Worm (Caenorhabditis elegans) whole organism, young adult: ENCODE measurements around the gene F17C8.3.

ENCODE experiments used
- D2030.7 ChIP-seq: fragments of 200-800 bp; sonication (Bioruptor generic); IDR thresholded peaks from 2 replicates; pipeline ENCODE4 v1.3.6; 2022; ENCODE audit warnings: missing genetic modification reagents, missing genetic modification characterization, missing compliant biosample characterization
- F37B4.10 ChIP-seq: fragments of 200-800 bp; sonication (Bioruptor generic); IDR thresholded peaks from 2 replicates; pipeline ENCODE4 v1.3.6; 2022; ENCODE audit warnings: missing genetic modification characterization, missing compliant biosample characterization
- F55B11.4 ChIP-seq: sonication (generic microtip); optimal IDR thresholded peaks from 2 replicates; lab custom pipeline; 2016; ENCODE audit warnings: missing compliant biosample characterization, missing genetic modification characterization, borderline replicate concordance; ENCODE audit not compliant: insufficient read depth
- F57C9.4 ChIP-seq: sonication (generic microtip); optimal IDR thresholded peaks from 2 replicates; lab custom pipeline; 2017; ENCODE audit warnings: mild to moderate bottlenecking, missing genetic modification characterization, missing compliant biosample characterization
- K11D2.4 ChIP-seq: fragments of 200-800 bp; sonication (Bioruptor generic); IDR thresholded peaks from 2 replicates; pipeline ENCODE4 v1.3.6; 2022; ENCODE audit warnings: missing genetic modification reagents, missing genetic modification characterization, missing compliant biosample characterization
- T07F8.4 ChIP-seq: sonication (generic microtip); optimal IDR thresholded peaks from 2 replicates; lab custom pipeline; 2016; ENCODE audit warnings: mild to moderate bottlenecking, missing genetic modification characterization, moderate library complexity, missing compliant biosample characterization
- Y53F4B.3 ChIP-seq: fragments of 200-800 bp; sonication (Bioruptor generic); IDR thresholded peaks from 2 replicates; pipeline ENCODE4 v1.3.6; 2022; ENCODE audit warnings: missing genetic modification reagents, missing genetic modification characterization, missing compliant biosample characterization
- Y56A3A.18 ChIP-seq: fragments of 200-800 bp; sonication (Bioruptor generic); IDR thresholded peaks from 2 replicates; pipeline ENCODE4 v1.3.6; 2022; ENCODE audit warnings: missing genetic modification reagents, missing genetic modification characterization, missing compliant biosample characterization
- Y95B8A.8 ChIP-seq: fragments of 200-800 bp; sonication (Bioruptor generic); IDR thresholded peaks from 2 replicates; pipeline ENCODE4 v1.3.6; 2022; ENCODE audit warnings: missing genetic modification reagents, missing genetic modification characterization, missing compliant biosample characterization
- ZK185.1 ChIP-seq: sonication (generic microtip); optimal IDR thresholded peaks from 2 replicates; lab custom pipeline; 2016; ENCODE audit warnings: mild to moderate bottlenecking, missing genetic modification characterization, missing compliant biosample characterization; ENCODE audit not compliant: poor library complexity, severe bottlenecking
- ama-1 ChIP-seq, 3 experiments: fragments of 150-350 bp in 1 of 3; sonication (generic microtip) in 2 of 3; optimal IDR thresholded peaks; 2 replicates each; lab custom pipeline; 2014 to 2018; ENCODE audit warnings: missing biosample characterization in 2 of 3, missing genetic modification characterization in 2 of 3, missing genetic modification reagents in 2 of 3
- attf-3 ChIP-seq: fragments of 200-800 bp; sonication (Bioruptor generic); conservative IDR thresholded peaks from 2 replicates; pipeline ENCODE4 v1.3.6; 2022; ENCODE audit warnings: missing genetic modification reagents, missing genetic modification characterization, missing compliant biosample characterization
- attf-5 ChIP-seq: fragments of 200-800 bp; sonication (Bioruptor generic); optimal IDR thresholded peaks from 2 replicates; lab custom pipeline; 2018; ENCODE audit warnings: mild to moderate bottlenecking, missing genetic modification characterization, missing compliant biosample characterization
- attf-6 ChIP-seq: fragments of 200-800 bp; sonication (Bioruptor generic); IDR thresholded peaks from 2 replicates; pipeline ENCODE4 v1.3.6; 2022; ENCODE audit warnings: missing genetic modification reagents, missing genetic modification characterization, missing compliant biosample characterization
- bed-1 ChIP-seq: fragments of 200-800 bp; sonication (Bioruptor generic); IDR thresholded peaks from 2 replicates; pipeline ENCODE4 v1.3.6; 2022; ENCODE audit warnings: missing genetic modification reagents, missing genetic modification characterization, missing compliant biosample characterization
- ccch-3 ChIP-seq: fragments of 200-800 bp; sonication (Bioruptor generic); optimal IDR thresholded peaks from 2 replicates; lab custom pipeline; 2018; ENCODE audit warnings: mild to moderate bottlenecking, missing genetic modification characterization, missing compliant biosample characterization
- cebp-1 ChIP-seq, 2 experiments: fragments of 200-800 bp in 1 of 2; sonication (Bioruptor generic) in 1 of 2; sonication (generic microtip) in 1 of 2; IDR thresholded peaks in 1 of 2; optimal IDR thresholded peaks in 1 of 2; 2 replicates each; pipeline versions ENCODE4 v1.3.6 to Lab custom; 2017 to 2022; ENCODE audit warnings: missing compliant biosample characterization in 2 of 2, missing genetic modification characterization in 2 of 2, mild to moderate bottlenecking in 1 of 2, missing genetic modification reagents in 1 of 2, moderate library complexity in 1 of 2
- ceh-27 ChIP-seq: fragments of 200-800 bp; sonication (Bioruptor generic); optimal IDR thresholded peaks from 2 replicates; lab custom pipeline; 2018; ENCODE audit warnings: mild to moderate bottlenecking, missing genetic modification characterization, moderate library complexity, missing compliant biosample characterization
- ceh-79 ChIP-seq: sonication (generic microtip); optimal IDR thresholded peaks from 2 replicates; lab custom pipeline; 2017; ENCODE audit warnings: mild to moderate bottlenecking, missing genetic modification characterization, missing compliant biosample characterization
- egl-44 ChIP-seq: fragments of 200-800 bp; sonication (Bioruptor generic); IDR thresholded peaks from 2 replicates; pipeline ENCODE4 v1.3.6; 2022; ENCODE audit warnings: missing genetic modification reagents, missing genetic modification characterization, missing compliant biosample characterization
- ekl-4 ChIP-seq: fragments of 200-800 bp; sonication (Bioruptor generic); IDR thresholded peaks from 2 replicates; pipeline ENCODE4 v1.3.6; 2022; ENCODE audit warnings: missing genetic modification reagents, missing genetic modification characterization, missing compliant biosample characterization
- gei-17 ChIP-seq: fragments of 200-800 bp; sonication (Bioruptor generic); optimal IDR thresholded peaks from 2 replicates; lab custom pipeline; 2018; ENCODE audit warnings: mild to moderate bottlenecking, missing genetic modification characterization, missing compliant biosample characterization
- hlh-12 ChIP-seq: sonication (generic microtip); optimal IDR thresholded peaks from 2 replicates; lab custom pipeline; 2016; ENCODE audit warnings: missing genetic modification characterization, missing compliant biosample characterization
- hlh-26 ChIP-seq: fragments of 200-800 bp; sonication (Bioruptor generic); conservative IDR thresholded peaks from 2 replicates; pipeline ENCODE4 v1.3.6; 2022; ENCODE audit warnings: missing genetic modification reagents, missing genetic modification characterization, missing compliant biosample characterization
- hmg-1.2 ChIP-seq: fragments of 200-800 bp; sonication (Bioruptor generic); IDR thresholded peaks from 2 replicates; pipeline ENCODE4 v1.3.6; 2022; ENCODE audit warnings: missing genetic modification reagents, missing genetic modification characterization, missing compliant biosample characterization
- hmg-20 ChIP-seq: fragments of 200-800 bp; sonication (Bioruptor generic); IDR thresholded peaks from 2 replicates; pipeline ENCODE4 v1.3.6; 2022; ENCODE audit warnings: missing genetic modification reagents, missing genetic modification characterization, missing compliant biosample characterization
- hrde-1 ChIP-seq: sonication (generic microtip); optimal IDR thresholded peaks from 2 replicates; lab custom pipeline; 2016; ENCODE audit warnings: missing genetic modification characterization, mild to moderate bottlenecking, missing compliant biosample characterization, moderate library complexity, missing genotype, missing genetic modification reagents, borderline replicate concordance
- lag-1 ChIP-seq: fragments of 200-800 bp; sonication (Bioruptor generic); IDR thresholded peaks from 2 replicates; pipeline ENCODE4 v1.3.6; 2022; ENCODE audit warnings: missing genetic modification reagents, missing genetic modification characterization, missing compliant biosample characterization
- let-607 ChIP-seq, 2 experiments: fragments of 200-800 bp in 1 of 2; sonication (Bioruptor generic) in 1 of 2; sonication (generic microtip) in 1 of 2; optimal IDR thresholded peaks; 2 replicates each; lab custom pipeline; 2016 to 2018; ENCODE audit warnings: mild to moderate bottlenecking in 2 of 2, missing compliant biosample characterization in 2 of 2, missing genetic modification characterization in 2 of 2, moderate library complexity in 2 of 2, missing genotype in 1 of 2
- lin-35 ChIP-seq, 3 experiments: fragments of 150-350 bp in 2 of 3; sonication (generic microtip) in 1 of 3; optimal IDR thresholded peaks; 2 replicates each; lab custom pipeline; 2014 to 2018; ENCODE audit warnings: missing biosample characterization in 3 of 3, missing genetic modification characterization in 3 of 3, missing genetic modification reagents in 3 of 3
- lir-1 ChIP-seq: fragments of 200-800 bp; sonication (Bioruptor generic); conservative IDR thresholded peaks from 2 replicates; pipeline ENCODE4 v1.3.6; 2022; ENCODE audit warnings: missing genetic modification reagents, missing genetic modification characterization, missing compliant biosample characterization
- lsl-1 ChIP-seq: fragments of 200-800 bp; sonication (Bioruptor generic); optimal IDR thresholded peaks from 2 replicates; lab custom pipeline; 2018; ENCODE audit warnings: mild to moderate bottlenecking, missing genetic modification characterization, moderate library complexity, missing compliant biosample characterization
- madf-3 ChIP-seq: fragments of 200-800 bp; sonication (Bioruptor generic); IDR thresholded peaks from 2 replicates; pipeline ENCODE4 v1.3.6; 2022; ENCODE audit warnings: missing genetic modification reagents, missing genetic modification characterization, missing compliant biosample characterization
- nhr-179 ChIP-seq: sonication (generic microtip); optimal IDR thresholded peaks from 2 replicates; lab custom pipeline; 2016; ENCODE audit warnings: mild to moderate bottlenecking, missing genetic modification characterization, missing compliant biosample characterization
- nhr-27 ChIP-seq: fragments of 200-800 bp; sonication (Bioruptor generic); optimal IDR thresholded peaks from 2 replicates; lab custom pipeline; 2018; ENCODE audit warnings: mild to moderate bottlenecking, missing genetic modification characterization, moderate library complexity, missing compliant biosample characterization
- nhr-80 ChIP-seq: sonication (generic microtip); optimal IDR thresholded peaks from 2 replicates; lab custom pipeline; 2016; ENCODE audit warnings: missing genetic modification characterization, missing compliant biosample characterization
- rcor-1 ChIP-seq: fragments of 200-800 bp; sonication (Bioruptor generic); IDR thresholded peaks from 2 replicates; pipeline ENCODE4 v1.3.6; 2022; ENCODE audit warnings: missing genetic modification reagents, missing genetic modification characterization, missing compliant biosample characterization
- rec-8 ChIP-seq, 2 experiments: sonication (generic microtip); optimal IDR thresholded peaks; 2 replicates each; lab custom pipeline; 2016; ENCODE audit warnings: mild to moderate bottlenecking in 2 of 2, missing genetic modification characterization in 2 of 2, missing genetic modification reagents in 2 of 2, missing genotype in 2 of 2, missing biosample characterization in 1 of 2, missing compliant biosample characterization in 1 of 2, moderate library complexity in 1 of 2
- repo-1 ChIP-seq: sonication (generic microtip); optimal IDR thresholded peaks from 2 replicates; lab custom pipeline; 2017; ENCODE audit warnings: mild to moderate bottlenecking, missing genetic modification characterization, missing compliant biosample characterization
- sea-2 ChIP-seq: fragments of 200-800 bp; sonication (Bioruptor generic); IDR thresholded peaks from 2 replicates; pipeline ENCODE4 v1.3.6; 2022; ENCODE audit warnings: missing genetic modification characterization, missing compliant biosample characterization
- snpc-4 ChIP-seq, 5 experiments: fragments of 150-350 bp in 1 of 5; sonication (generic microtip) in 4 of 5; optimal IDR thresholded peaks; 2 replicates each; lab custom pipeline; 2014 to 2018; ENCODE audit warnings: missing genetic modification characterization in 5 of 5, missing biosample characterization in 3 of 5, antibody characterized with exemption in 2 of 5, mild to moderate bottlenecking in 2 of 5, missing compliant biosample characterization in 2 of 5, missing genotype in 2 of 5, moderate library complexity in 2 of 5, missing genetic modification reagents in 1 of 5
- somi-1 ChIP-seq: fragments of 200-800 bp; sonication (Bioruptor generic); optimal IDR thresholded peaks from 2 replicates; lab custom pipeline; 2018; ENCODE audit warnings: mild to moderate bottlenecking, missing genetic modification characterization, missing compliant biosample characterization
- xnd-1 ChIP-seq: sonication (generic microtip); optimal IDR thresholded peaks from 2 replicates; lab custom pipeline; 2016; ENCODE audit warnings: missing genotype, missing genetic modification reagents, missing genetic modification characterization, missing compliant biosample characterization
- ztf-26 ChIP-seq: sonication (generic microtip); optimal IDR thresholded peaks from 2 replicates; lab custom pipeline; 2017; ENCODE audit warnings: missing genetic modification characterization, missing compliant biosample characterization
- ztf-28 ChIP-seq: fragments of 200-800 bp; sonication (Bioruptor generic); IDR thresholded peaks from 2 replicates; pipeline ENCODE4 v1.3.6; 2022; ENCODE audit warnings: missing genetic modification reagents, missing genetic modification characterization, missing compliant biosample characterization

F17C8.3 gene

ce11 chrIII:4756983-4757382 is 25.2 kb downstream of the F17C8.3 start, which contains the start of gene fbxl-2 (continued):
- TF ChIP-seq attf-3 (peak; percentile 80), F55B11.4 (tag; lab: Kevin White, UChicago) (no peak), let-607 (tag; optimal IDR thresholded peaks at IDR 0.05; lab: Kevin White, UChicago) (peak; percentile 54 to 83), ZK185.1 (tag; lab: Kevin White, UChicago) (peak; percentile 92), repo-1 (tag; lab: Kevin White, UChicago) (peak; percentile 91), hlh-26 (GFP tag; lab: Robert Waterston, UW) (no peak), madf-3 (GFP tag; lab: Robert Waterston, UW) (peak; percentile 95), egl-44 (GFP tag; lab: Robert Waterston, UW) (peak; percentile 78), ama-1 (optimal IDR thresholded peaks at IDR 0.05; lab: Kevin White, UChicago) (no peak), ama-1 (GFP tag; optimal IDR thresholded peaks at IDR 0.05; lab: Kevin White, UChicago) (peak in 1 of 2 experiments; percentile 54), lin-35 (GFP tag; optimal IDR thresholded peaks at IDR 0.05; lab: Kevin White, UChicago) (peak; percentile 91 to 99 (median 92)), ztf-26 (peak; percentile 78), ztf-28 (GFP tag; lab: Robert Waterston, UW) (peak; percentile 87; the same call in 1 of the 2 replicates), xnd-1 (tag; lab: Kevin White, UChicago) (peak; percentile 79), somi-1 (peak; percentile 70), rec-8 (tag; optimal IDR thresholded peaks at IDR 0.05; lab: Kevin White, UChicago) (no peak), hlh-12 (tag; lab: Kevin White, UChicago) (no peak), hrde-1 (tag; lab: Kevin White, UChicago) (peak; percentile 63), attf-6 (peak; percentile 67; the same call in 1 of the 2 replicates), lag-1 (no peak), hmg-20 (GFP tag; lab: Robert Waterston, UW) (peak; percentile 90), lir-1 (GFP tag; lab: Robert Waterston, UW) (peak; percentile 92), bed-1 (no peak), Y95B8A.8 (peak; percentile 84), ekl-4 (GFP tag; lab: Robert Waterston, UW) (peak; percentile 95), Y56A3A.18 (GFP tag; lab: Robert Waterston, UW) (peak; percentile 88), ccch-3 (GFP tag; lab: Kevin White, UChicago) (peak; percentile 22), nhr-80 (peak; percentile 79), ceh-27 (GFP tag; lab: Kevin White, UChicago) (peak; percentile 93), K11D2.4 (peak; percentile 91), snpc-4 (GFP tag; optimal IDR thresholded peaks at IDR 0.05; lab: Kevin White, UChicago) (peak; percentile 26), snpc-4 (tag; optimal IDR thresholded peaks at IDR 0.05; lab: Kevin White, UChicago) (peak in 3 of 4 experiments; percentile 74 to 82 (median 81)), nhr-27 (tag; lab: Kevin White, UChicago) (no peak), cebp-1 (GFP tag; IDR thresholded peaks at IDR 0.05; lab: Robert Waterston, UW) (peak; percentile 80), cebp-1 (tag; optimal IDR thresholded peaks at IDR 0.05; lab: Kevin White, UChicago) (peak; percentile 92), Y53F4B.3 (GFP tag; lab: Robert Waterston, UW) (no peak), T07F8.4 (tag; lab: Kevin White, UChicago) (peak; percentile 0), rcor-1 (GFP tag; lab: Robert Waterston, UW) (peak; percentile 92), nhr-179 (tag; lab: Kevin White, UChicago) (no peak), ceh-79 (tag; lab: Kevin White, UChicago) (no peak), gei-17 (GFP tag; lab: Kevin White, UChicago) (peak; percentile 78), D2030.7 (peak; percentile 89), sea-2 (no peak), lsl-1 (GFP tag; lab: Kevin White, UChicago) (peak; percentile 85), F37B4.10 (GFP tag; lab: Robert Waterston, UW) (0 out of 2 replicates have a peak, but pooled peaks have one; percentile 82), attf-5 (GFP tag; lab: Kevin White, UChicago) (peak; percentile 98), hmg-1.2 (GFP tag; lab: Robert Waterston, UW) (peak; percentile 82), F57C9.4 (tag; lab: Kevin White, UChicago) (no peak)
